Fruit fly (Drosophila melanogaster) whole organism, wandering third instar larva: Measurements from ENCODE around the gene Nagk.

Source experiments
- Abd-B ChIP-seq: fragments of >200 bp; optimal IDR thresholded peaks from 2 replicates; lab custom pipeline; 2017; ENCODE audit warnings: missing biosample characterization, missing genetic modification characterization
- Dif ChIP-seq: fragments of 200-275, 200-300 bp; sonication (Bioruptor generic); optimal IDR thresholded peaks from 2 replicates; lab custom pipeline; 2018; ENCODE audit warnings: missing biosample characterization, missing genetic modification characterization; ENCODE audit not compliant: partially characterized antibody
- GATAd ChIP-seq: sonication (Bioruptor generic); optimal IDR thresholded peaks from 2 replicates; lab custom pipeline; 2016; ENCODE audit warnings: missing biosample characterization, missing genetic modification characterization
- Vsx2 ChIP-seq: fragments of 200-300, 225-300 bp; sonication (Bioruptor generic); optimal IDR thresholded peaks from 2 replicates; lab custom pipeline; 2018; ENCODE audit warnings: missing biosample characterization, missing genetic modification characterization; ENCODE audit not compliant: partially characterized antibody
- br ChIP-seq: fragments of 200-800 bp; sonication (Bioruptor generic); optimal IDR thresholded peaks from 2 replicates; lab custom pipeline; 2016; ENCODE audit warnings: missing biosample characterization, missing genetic modification characterization
- foxo ChIP-seq, 2 experiments: fragments of 200-800 bp; sonication (Bioruptor generic); optimal IDR thresholded peaks; 2 replicates in 1 of 2; 3 replicates in 1 of 2; lab custom pipeline; 2016 to 2017; ENCODE audit warnings: missing biosample characterization in 2 of 2, missing genetic modification characterization in 2 of 2
- h ChIP-seq: fragments of 200-800 bp; sonication (Bioruptor generic); optimal IDR thresholded peaks from 3 replicates; lab custom pipeline; 2016; ENCODE audit warnings: missing biosample characterization, mild to moderate bottlenecking, missing genetic modification characterization
- pan ChIP-seq: fragments of >200 bp; optimal IDR thresholded peaks from 2 replicates; lab custom pipeline; 2017
- psq ChIP-seq: fragments of 200-800 bp; sonication (Bioruptor generic); optimal IDR thresholded peaks from 3 replicates; lab custom pipeline; 2017; ENCODE audit warnings: missing biosample characterization, mild to moderate bottlenecking, missing genetic modification characterization, moderate library complexity

DNA sequence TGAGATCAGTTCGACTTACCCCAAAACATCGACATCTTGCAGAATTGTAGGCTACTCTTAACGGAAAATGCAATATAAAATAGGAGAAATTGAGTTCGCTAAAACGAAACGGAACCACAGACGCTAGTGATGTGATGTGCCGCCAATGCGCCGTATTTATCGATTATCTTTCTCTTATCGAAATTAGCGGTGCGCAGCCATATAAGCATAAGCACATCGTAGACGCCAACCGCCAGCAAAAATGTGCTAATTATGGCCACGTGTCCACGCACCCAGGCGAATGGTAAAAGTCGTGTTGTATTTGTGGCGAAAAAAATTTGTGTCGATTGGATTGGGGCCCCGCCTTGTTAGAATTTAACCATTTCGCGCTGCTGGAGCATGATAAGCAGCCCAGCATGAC is 10.1 kb downstream of the Nagk start, which contains the start of the genes Fkbp39 and Cyfip:
- TF ChIP-seq br (GFP tag; lab: Kevin White, UChicago), result no peak
- TF ChIP-seq Abd-B, result no peak
- TF ChIP-seq h (GFP tag; lab: Kevin White, UChicago), result no peak
- no peak for TF ChIP-seq pan
- TF ChIP-seq Dif (GFP tag; lab: Kevin White, UChicago), result no peak
- peak; percentile 4 for TF ChIP-seq psq (GFP tag; lab: Kevin White, UChicago)
- no peak for TF ChIP-seq foxo (GFP tag; optimal IDR thresholded peaks at IDR 0.05; lab: Kevin White, UChicago)
- no peak for TF ChIP-seq GATAd (GFP tag; lab: Kevin White, UChicago)
- TF ChIP-seq Vsx2 (GFP tag; lab: Kevin White, UChicago), result no peak
